Worm (Caenorhabditis elegans): ENCODE results near the gene plk-3.

DNA sequence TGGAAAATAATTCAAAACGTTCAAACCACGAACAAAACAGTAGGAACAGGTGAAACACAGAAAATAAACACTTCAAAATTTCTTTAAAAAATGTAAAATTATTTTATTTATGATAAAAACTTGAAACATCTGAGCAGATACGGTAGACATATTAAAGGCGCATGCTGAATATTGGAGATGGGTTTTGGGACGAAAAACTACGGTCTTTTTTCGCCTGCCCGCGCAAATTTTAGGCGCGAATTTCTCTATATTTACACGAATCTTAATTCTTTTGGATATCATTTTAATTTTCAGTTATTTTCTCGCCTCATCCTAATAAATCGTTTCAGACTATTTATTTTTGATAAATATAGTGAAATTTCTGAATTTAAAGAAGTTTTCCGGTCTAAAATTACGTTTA is 4.7 kb upstream of the plk-3 start:
- TF ChIP-seq mls-2 (tag; optimal IDR thresholded peaks at IDR 0.05) (no peak), elt-1 (tag; optimal IDR thresholded peaks at IDR 0.05; ENCODE audit: borderline replicate concordance, insufficient read depth) (no peak), ces-1 (GFP tag; optimal IDR thresholded peaks at IDR 0.05) (no peak), snpc-4 (tag; optimal IDR thresholded peaks at IDR 0.05) (no peak), nhr-28 (tag; optimal IDR thresholded peaks at IDR 0.05) (no peak), unc-62 (GFP tag; optimal IDR thresholded peaks at IDR 0.05) (no peak), lin-13 (tag; optimal IDR thresholded peaks at IDR 0.05) (no peak), blmp-1 (tag; optimal IDR thresholded peaks at IDR 0.05) (no peak), sem-2 (GFP tag; optimal IDR thresholded peaks at IDR 0.05) (no peak)
